Worm (Caenorhabditis elegans): ENCODE data around the gene F58B4.6.
A peak's percentile ranks its signal among the peaks of the same experiment; 100 is the strongest.

Gene F58B4.6

DNA sequence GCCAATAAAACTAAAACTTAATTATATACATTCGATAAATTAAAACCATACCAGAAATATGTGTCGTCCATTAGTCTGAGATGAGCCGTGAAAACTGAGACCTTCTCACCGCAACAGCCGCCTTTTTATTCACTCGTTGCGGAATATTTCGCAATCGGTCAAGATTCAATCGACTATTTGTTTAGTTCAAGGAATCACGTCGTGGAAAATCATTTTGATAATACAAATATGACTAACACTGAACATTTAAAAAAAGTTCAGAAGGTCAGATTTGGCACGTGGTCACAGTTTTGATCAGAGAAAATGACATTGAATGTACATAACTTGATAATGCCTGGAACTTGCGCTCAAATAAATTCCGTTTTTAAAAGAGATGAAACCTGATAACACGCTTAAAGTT is 13.9 kb downstream of the F58B4.6 start, which contains the start of gene F17C11.11:
Gene F17C11.11 (minus strand): TSS at position 79 of the 400 bp plus-strand sequence.
- TF ChIP-seq ama-1 (optimal IDR thresholded peaks at IDR 0.05) (no peak), pqm-1 (tag; optimal IDR thresholded peaks at IDR 0.05) (peak; percentile 62), nhr-43 (tag; optimal IDR thresholded peaks at IDR 0.05; ENCODE audit: poor library complexity, severe bottlenecking) (no peak), nhr-23 (tag; optimal IDR thresholded peaks at IDR 0.05) (peak; percentile 4), lsy-12 (tag; optimal IDR thresholded peaks at IDR 0.05) (no peak), nfya-1 (tag; optimal IDR thresholded peaks at IDR 0.05; ENCODE audit: insufficient read depth) (no peak), nhr-237 (tag; optimal IDR thresholded peaks at IDR 0.05) (no peak), elt-1 (tag; optimal IDR thresholded peaks at IDR 0.05) (no peak), pha-4 (tag; optimal IDR thresholded peaks at IDR 0.05) (peak; percentile 6), nhr-11 (tag; optimal IDR thresholded peaks at IDR 0.05) (no peak), elt-2 (tag; optimal IDR thresholded peaks at IDR 0.05) (peak; percentile 77), R02D3.7 (tag; optimal IDR thresholded peaks at IDR 0.05) (no peak)

DNA sequence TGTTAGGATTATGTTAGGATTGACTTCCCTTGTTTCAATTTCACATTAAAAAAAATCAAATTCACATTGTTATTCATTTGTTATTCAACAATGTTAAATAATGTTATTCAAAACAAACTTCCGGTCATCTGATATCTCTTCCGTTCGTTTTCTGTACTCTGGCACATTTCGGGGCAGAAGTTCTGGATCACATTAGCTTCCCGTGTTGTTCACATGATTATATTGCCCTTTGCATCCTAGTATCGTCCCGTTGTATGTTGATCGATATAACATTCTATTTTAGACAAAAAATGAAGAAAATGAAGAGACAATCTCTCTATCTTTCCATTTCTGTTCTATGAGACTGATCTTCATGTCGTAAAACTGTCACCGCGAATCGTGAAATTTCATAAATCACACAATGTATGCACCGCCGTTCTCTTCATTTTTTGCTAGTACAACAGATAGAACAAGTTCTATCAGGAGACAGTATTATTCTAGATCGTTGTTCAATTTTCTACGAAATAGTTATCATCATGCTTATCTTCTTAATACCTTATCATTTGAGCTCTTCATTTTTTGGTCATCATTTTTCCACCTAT is 15.2 kb downstream of the F58B4.6 start:
- TF ChIP-seq nhr-43 (tag; optimal IDR thresholded peaks at IDR 0.05; ENCODE audit: poor library complexity, severe bottlenecking) (peak; percentile 85), pha-4 (tag; optimal IDR thresholded peaks at IDR 0.05) (no peak), nhr-23 (tag; optimal IDR thresholded peaks at IDR 0.05) (peak; percentile 36), fos-1 (tag; optimal IDR thresholded peaks at IDR 0.05) (peak; percentile 20), sea-2 (GFP tag; optimal IDR thresholded peaks at IDR 0.05) (no peak), mdl-1 (tag; optimal IDR thresholded peaks at IDR 0.05) (no peak), ZK546.5 (tag; optimal IDR thresholded peaks at IDR 0.05) (no peak), nhr-28 (tag; optimal IDR thresholded peaks at IDR 0.05) (no peak), elt-3 (tag; optimal IDR thresholded peaks at IDR 0.05) (no peak), nhr-77 (tag; optimal IDR thresholded peaks at IDR 0.05) (no peak), nhr-12 (tag; optimal IDR thresholded peaks at IDR 0.05) (no peak), egl-27 (tag; optimal IDR thresholded peaks at IDR 0.05) (no peak), ceh-9 (tag; optimal IDR thresholded peaks at IDR 0.05) (no peak), nhr-25 (tag; optimal IDR thresholded peaks at IDR 0.05) (peak; percentile 8)

DNA sequence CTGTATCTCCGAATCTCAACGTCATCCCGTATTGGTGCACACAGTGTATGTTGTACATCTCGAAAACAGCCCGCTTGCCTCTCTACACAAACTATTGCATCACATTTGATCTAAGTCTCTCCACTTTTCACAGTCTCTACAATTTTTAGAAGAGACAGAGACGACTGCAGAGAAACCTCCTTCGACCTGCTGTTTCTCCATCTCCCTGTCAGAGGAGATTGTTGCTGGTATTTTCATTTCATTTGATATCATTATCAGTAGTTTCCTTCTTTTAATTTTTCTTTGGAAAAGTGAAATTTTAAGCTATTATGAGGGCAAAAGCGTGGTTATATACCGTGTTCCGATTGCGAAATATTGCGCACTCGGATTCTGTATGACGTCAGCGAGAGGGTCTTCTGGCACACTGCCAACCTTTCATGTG is 15.8 kb downstream of the F58B4.6 start:
- TF ChIP-seq skn-1 (tag; optimal IDR thresholded peaks at IDR 0.05) = peak; percentile 39
- no peak for TF ChIP-seq ztf-4 (tag; optimal IDR thresholded peaks at IDR 0.05)
- TF ChIP-seq mdl-1 (tag; optimal IDR thresholded peaks at IDR 0.05) = no peak
- TF ChIP-seq ama-1 (optimal IDR thresholded peaks at IDR 0.05) = peak; percentile 75
- TF ChIP-seq nhr-237 (tag; optimal IDR thresholded peaks at IDR 0.05) = no peak
- no peak for TF ChIP-seq mml-1 (tag; optimal IDR thresholded peaks at IDR 0.05)
- TF ChIP-seq egl-27 (tag; optimal IDR thresholded peaks at IDR 0.05) = peak; percentile 31
- no peak for TF ChIP-seq zag-1 (tag; optimal IDR thresholded peaks at IDR 0.05)
- no peak for TF ChIP-seq sea-2 (GFP tag; optimal IDR thresholded peaks at IDR 0.05)
- peak; percentile 50 for TF ChIP-seq ceh-28 (tag; optimal IDR thresholded peaks at IDR 0.05)
- TF ChIP-seq pha-4 (tag; optimal IDR thresholded peaks at IDR 0.05) = peak; percentile 60
- no peak for TF ChIP-seq tbx-2 (tag; optimal IDR thresholded peaks at IDR 0.05)
- TF ChIP-seq aly-2 (tag; optimal IDR thresholded peaks at IDR 0.05) = no peak
- no peak for TF ChIP-seq fos-1 (tag; optimal IDR thresholded peaks at IDR 0.05)
- TF ChIP-seq fkh-10 (GFP tag; optimal IDR thresholded peaks at IDR 0.05) = peak; percentile 32
- no peak for TF ChIP-seq fkh-2 (tag; optimal IDR thresholded peaks at IDR 0.05)
- peak; percentile 44 for TF ChIP-seq nhr-43 (tag; optimal IDR thresholded peaks at IDR 0.05; ENCODE audit: poor library complexity, severe bottlenecking)
- peak; percentile 44 for TF ChIP-seq jun-1 (tag; optimal IDR thresholded peaks at IDR 0.05)
- TF ChIP-seq elt-1 (tag; optimal IDR thresholded peaks at IDR 0.05) = peak; percentile 58
- no peak for TF ChIP-seq nhr-28 (tag; optimal IDR thresholded peaks at IDR 0.05)
- TF ChIP-seq ZK546.5 (tag; optimal IDR thresholded peaks at IDR 0.05) = no peak
- peak; percentile 26 for TF ChIP-seq R02D3.7 (tag; optimal IDR thresholded peaks at IDR 0.05)
- TF ChIP-seq nfya-1 (tag; optimal IDR thresholded peaks at IDR 0.05; ENCODE audit: insufficient read depth) = peak; percentile 76
- no peak for TF ChIP-seq nhr-77 (tag; optimal IDR thresholded peaks at IDR 0.05)
- TF ChIP-seq egl-5 (tag; optimal IDR thresholded peaks at IDR 0.05) = no peak
- no peak for TF ChIP-seq lsy-12 (tag; optimal IDR thresholded peaks at IDR 0.05)
- TF ChIP-seq lin-39 (tag; optimal IDR thresholded peaks at IDR 0.05) = no peak
- peak; percentile 88 for TF ChIP-seq pqm-1 (tag; optimal IDR thresholded peaks at IDR 0.05)
- peak; percentile 70 for TF ChIP-seq hmg-11 (tag; optimal IDR thresholded peaks at IDR 0.05)
- TF ChIP-seq lin-15B (tag; optimal IDR thresholded peaks at IDR 0.05) = peak; percentile 35
- peak; percentile 20 for TF ChIP-seq nhr-76 (tag; optimal IDR thresholded peaks at IDR 0.05)
- TF ChIP-seq nhr-25 (tag; optimal IDR thresholded peaks at IDR 0.05) = peak; percentile 19
- TF ChIP-seq eor-1 (tag; optimal IDR thresholded peaks at IDR 0.05) = no peak
- no peak for TF ChIP-seq ztf-11 (tag; optimal IDR thresholded peaks at IDR 0.05)
- TF ChIP-seq unc-62 (GFP tag; optimal IDR thresholded peaks at IDR 0.05) = peak; percentile 36
- TF ChIP-seq nhr-12 (tag; optimal IDR thresholded peaks at IDR 0.05) = no peak
- TF ChIP-seq ceh-82 (tag; optimal IDR thresholded peaks at IDR 0.05) = no peak
- TF ChIP-seq ceh-16 (tag; optimal IDR thresholded peaks at IDR 0.05) = no peak
- no peak for TF ChIP-seq ceh-9 (tag; optimal IDR thresholded peaks at IDR 0.05)
- TF ChIP-seq nhr-67 (tag; optimal IDR thresholded peaks at IDR 0.05) = no peak
- TF ChIP-seq snpc-4 (tag; optimal IDR thresholded peaks at IDR 0.05) = peak; percentile 39
- TF ChIP-seq nhr-23 (tag; optimal IDR thresholded peaks at IDR 0.05) = peak; percentile 60
- no peak for TF ChIP-seq elt-3 (tag; optimal IDR thresholded peaks at IDR 0.05)
- no peak for TF ChIP-seq daf-12 (tag; optimal IDR thresholded peaks at IDR 0.05)
